Worm (Caenorhabditis elegans) whole organism, late embryonic: ENCODE measurements around the gene F45D3.3.

Experiments used
- ama-1 ChIP-seq: fragments of 150-350 bp; optimal IDR thresholded peaks from 2 replicates; lab custom pipeline; 2014
- elt-2 ChIP-seq: sonication (generic microtip); optimal IDR thresholded peaks from 2 replicates; lab custom pipeline; 2016; ENCODE audit warnings: missing genetic modification reagents, missing genetic modification characterization, missing compliant biosample characterization
- syd-9 ChIP-seq: sonication (generic microtip); optimal IDR thresholded peaks from 2 replicates; lab custom pipeline; 2016; ENCODE audit warnings: mild to moderate bottlenecking, missing genetic modification characterization, moderate library complexity, missing compliant biosample characterization
- tbx-2 ChIP-seq: sonication (generic microtip); optimal IDR thresholded peaks from 2 replicates; lab custom pipeline; 2016; ENCODE audit warnings: missing genetic modification characterization, missing compliant biosample characterization

- TF ChIP-seq syd-9 (no peak), elt-2 (tag; lab: Kevin White, UChicago) (no peak), ama-1 (lab: Kevin White, UChicago) (no peak), tbx-2 (tag; lab: Kevin White, UChicago) (no peak)
Observed at ce11 chrV:12570271-12570670, 20.1 kb upstream of the F45D3.3 start.
